Worm (Caenorhabditis elegans) whole organism, L4/young adult: ENCODE results near the gene F53B2.8.

Source experiments
- W03F9.2 ChIP-seq: fragments of 150-350 bp; optimal IDR thresholded peaks from 2 replicates; lab custom pipeline; 2014; ENCODE audit warnings: missing biosample characterization, missing genetic modification characterization
- him-1 ChIP-seq: sonication (generic microtip); optimal IDR thresholded peaks from 2 replicates; lab custom pipeline; 2016; ENCODE audit warnings: missing genotype, missing genetic modification reagents, missing genetic modification characterization, missing compliant biosample characterization

ce11 chrIV:12558925-12559450, 31.8 kb upstream of the F53B2.8 start, which contains the start of the genes ZK795.2 and ZK795.3:
- TF ChIP-seq him-1 (tag; lab: Kevin White, UChicago), result no peak
- peak; percentile 70 for TF ChIP-seq W03F9.2 (tag; lab: Kevin White, UChicago)
